Worm (Caenorhabditis elegans) whole organism, early embryonic: ENCODE measurements around the gene C28H8.8.

Experiments used
- F13C5.2 ChIP-seq: sonication (generic microtip); optimal IDR thresholded peaks from 2 replicates; lab custom pipeline; 2017; ENCODE audit warnings: mild to moderate bottlenecking, missing genetic modification characterization, inconsistent platforms, missing compliant biosample characterization
- flt-1 ChIP-seq: fragments of 200-800 bp; sonication (Bioruptor generic); IDR thresholded peaks from 2 replicates; pipeline ENCODE4 v1.3.6; 2022; ENCODE audit warnings: missing genetic modification characterization, missing compliant biosample characterization
- pes-1 ChIP-seq: fragments of 200-800 bp; sonication (Bioruptor generic); IDR thresholded peaks from 2 replicates; pipeline ENCODE4 v1.3.6; 2022; ENCODE audit warnings: missing genetic modification reagents, missing genetic modification characterization, missing compliant biosample characterization
- tbx-11 ChIP-seq: fragments of 200-800 bp; sonication (Bioruptor generic); IDR thresholded peaks from 2 replicates; pipeline ENCODE4 v1.3.6; 2022; ENCODE audit warnings: missing genetic modification characterization, missing compliant biosample characterization

DNA sequence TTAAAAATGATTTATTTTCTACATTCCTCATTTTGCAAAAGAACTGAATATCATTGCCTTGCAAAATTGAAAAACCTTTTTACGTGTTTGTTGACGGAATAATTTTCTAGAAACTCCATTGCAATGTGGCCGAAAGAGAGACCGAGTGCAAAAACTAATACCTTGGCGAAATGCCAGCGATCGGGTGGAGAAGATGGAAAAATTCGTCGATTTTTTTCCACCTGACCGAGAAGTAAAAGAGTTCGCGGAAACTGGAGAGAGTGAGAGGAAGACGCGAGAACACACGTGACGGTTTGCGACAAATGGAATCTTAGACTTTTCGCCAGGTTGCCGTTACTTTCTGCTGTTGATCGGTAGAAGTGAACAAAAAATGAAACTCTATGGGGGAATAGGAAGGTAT is 46.9 kb downstream of the C28H8.8 start:
- TF ChIP-seq flt-1 (no peak), pes-1 (no peak), tbx-11 (GFP tag; lab: Robert Waterston, UW) (no peak), F13C5.2 (tag; lab: Kevin White, UChicago) (no peak)
